Worm (Caenorhabditis elegans): ENCODE measurements around the gene col-80.

DNA sequence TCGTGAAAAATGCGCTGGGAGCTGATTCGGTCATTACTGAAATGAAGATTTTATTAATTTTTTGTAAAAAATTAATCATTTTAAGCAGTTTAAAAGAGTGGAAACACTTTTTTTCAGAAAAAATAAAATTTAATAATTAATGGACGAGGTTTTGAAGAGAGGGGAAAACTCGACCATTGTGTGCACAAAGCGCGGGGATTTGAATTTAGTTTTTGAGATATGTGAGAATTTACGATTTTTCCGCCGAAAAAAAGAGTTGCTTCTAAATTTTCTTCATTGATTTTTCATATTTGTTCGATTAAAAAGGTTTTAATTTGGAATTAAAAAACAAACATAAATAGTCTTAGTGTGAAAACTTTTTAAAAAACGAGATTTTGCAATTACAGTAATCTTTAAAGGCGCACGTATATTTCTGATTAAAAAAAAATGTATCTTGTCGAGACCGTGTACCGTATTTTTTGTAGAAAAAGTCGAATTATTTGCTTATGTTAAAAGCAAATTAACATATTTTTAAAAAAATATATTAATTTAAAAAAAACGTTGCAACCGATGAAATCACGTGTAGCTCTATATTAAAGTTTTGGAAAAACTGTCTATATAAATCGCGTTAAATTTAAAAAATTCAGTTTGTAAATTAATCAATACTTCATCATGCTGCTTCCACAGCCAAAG, 7.4 kb downstream of the col-80 start, which contains the start of the genes dph-2 and C09G5.7:
- TF ChIP-seq K11D2.4 (GFP tag; IDR thresholded peaks at IDR 0.05) (no peak), let-526 (GFP tag; IDR thresholded peaks at IDR 0.05) (no peak), ama-1 (optimal IDR thresholded peaks at IDR 0.05) (no peak), ama-1 (GFP tag; optimal IDR thresholded peaks at IDR 0.05) (no peak), mxl-1 (tag; optimal IDR thresholded peaks at IDR 0.05) (no peak), sea-2 (GFP tag; IDR thresholded peaks at IDR 0.05) (no peak), aptf-2 (GFP tag; conservative IDR thresholded peaks at IDR 0.05) (no peak), snpc-4 (GFP tag; optimal IDR thresholded peaks at IDR 0.05) (no peak), snpc-4 (tag; optimal IDR thresholded peaks at IDR 0.05) (no peak), hmg-20 (GFP tag; IDR thresholded peaks at IDR 0.05) (no peak)

Data from whole organism, young adult.